Worm (Caenorhabditis elegans) whole organism, late embryonic: ENCODE data around the gene srh-40.

Experiments
- C38D4.7 ChIP-seq: fragments of 200-800 bp; sonication (Bioruptor generic); optimal IDR thresholded peaks from 2 replicates; lab custom pipeline; 2018; ENCODE audit warnings: mild to moderate bottlenecking, missing genetic modification characterization, moderate library complexity, missing compliant biosample characterization
- K02D7.2 ChIP-seq: sonication (generic microtip); optimal IDR thresholded peaks from 2 replicates; lab custom pipeline; 2017; ENCODE audit warnings: mild to moderate bottlenecking, missing genetic modification characterization, missing compliant biosample characterization
- T23F11.4 ChIP-seq: fragments of 200-800 bp; sonication (Bioruptor generic); optimal IDR thresholded peaks from 2 replicates; lab custom pipeline; 2018; ENCODE audit warnings: mild to moderate bottlenecking, missing genetic modification characterization, missing compliant biosample characterization
- ceh-14 ChIP-seq: sonication (generic microtip); optimal IDR thresholded peaks from 2 replicates; lab custom pipeline; 2016; ENCODE audit warnings: missing genotype, missing genetic modification characterization, missing compliant biosample characterization
- ceh-18 ChIP-seq: sonication (generic microtip); optimal IDR thresholded peaks from 2 replicates; lab custom pipeline; 2016; ENCODE audit warnings: missing genetic modification characterization, missing compliant biosample characterization
- ceh-19 ChIP-seq: fragments of 200-800 bp; sonication (Bioruptor generic); optimal IDR thresholded peaks from 2 replicates; lab custom pipeline; 2018; ENCODE audit warnings: mild to moderate bottlenecking, missing genetic modification characterization, missing compliant biosample characterization
- ceh-24 ChIP-seq: sonication (generic microtip); optimal IDR thresholded peaks from 2 replicates; lab custom pipeline; 2016; ENCODE audit warnings: mild to moderate bottlenecking, missing genetic modification characterization, missing compliant biosample characterization
- ceh-30 ChIP-seq: fragments of 150-350 bp; optimal IDR thresholded peaks from 2 replicates; lab custom pipeline; 2014; ENCODE audit warnings: missing biosample characterization, missing genetic modification characterization
- ceh-31 ChIP-seq: sonication (generic microtip); optimal IDR thresholded peaks from 2 replicates; lab custom pipeline; 2016; ENCODE audit warnings: missing genetic modification characterization, missing compliant biosample characterization
- ceh-48 ChIP-seq: sonication (generic microtip); optimal IDR thresholded peaks from 2 replicates; lab custom pipeline; 2016; ENCODE audit warnings: missing genetic modification characterization, inconsistent platforms, missing compliant biosample characterization
- ceh-6 ChIP-seq: fragments of 200-800 bp; sonication (Bioruptor generic); optimal IDR thresholded peaks from 2 replicates; lab custom pipeline; 2018; ENCODE audit warnings: mild to moderate bottlenecking, missing genetic modification characterization, missing compliant biosample characterization
- ceh-9 ChIP-seq: sonication (generic microtip); optimal IDR thresholded peaks from 2 replicates; lab custom pipeline; 2016; ENCODE audit warnings: mild to moderate bottlenecking, missing genetic modification characterization, inconsistent platforms, missing compliant biosample characterization
- dve-1 ChIP-seq: sonication (generic microtip); optimal IDR thresholded peaks from 2 replicates; lab custom pipeline; 2017; ENCODE audit warnings: antibody characterized with exemption, mild to moderate bottlenecking, missing genetic modification characterization, missing compliant biosample characterization
- elt-4 ChIP-seq: sonication (generic microtip); optimal IDR thresholded peaks from 2 replicates; lab custom pipeline; 2016; ENCODE audit warnings: missing genetic modification characterization, missing compliant biosample characterization
- hlh-15 ChIP-seq: sonication (generic microtip); optimal IDR thresholded peaks from 2 replicates; lab custom pipeline; 2016; ENCODE audit warnings: missing genetic modification characterization, missing compliant biosample characterization
- hlh-6 ChIP-seq: sonication (generic microtip); optimal IDR thresholded peaks from 2 replicates; lab custom pipeline; 2016; ENCODE audit warnings: missing genotype, missing genetic modification characterization, missing compliant biosample characterization
- hlh-8 ChIP-seq: sonication (generic microtip); optimal IDR thresholded peaks from 2 replicates; lab custom pipeline; 2016; ENCODE audit warnings: missing genotype, missing genetic modification characterization, missing compliant biosample characterization
- lim-6 ChIP-seq: sonication (generic microtip); optimal IDR thresholded peaks from 2 replicates; lab custom pipeline; 2016; ENCODE audit warnings: missing genetic modification characterization, missing compliant biosample characterization
- lin-11 ChIP-seq: fragments of 200-800 bp; sonication (Bioruptor generic); optimal IDR thresholded peaks from 2 replicates; lab custom pipeline; 2018; ENCODE audit warnings: mild to moderate bottlenecking, missing genetic modification characterization, missing compliant biosample characterization
- nfya-1 ChIP-seq: sonication (generic microtip); optimal IDR thresholded peaks from 2 replicates; lab custom pipeline; 2017; ENCODE audit warnings: missing genetic modification characterization, mild to moderate bottlenecking, missing compliant biosample characterization, antibody characterized with exemption, moderate library complexity
- nhr-11 ChIP-seq: fragments of 150-350 bp; optimal IDR thresholded peaks from 2 replicates; lab custom pipeline; 2014; ENCODE audit warnings: missing biosample characterization, missing genetic modification characterization
- nhr-232 ChIP-seq: sonication (generic microtip); optimal IDR thresholded peaks from 2 replicates; lab custom pipeline; 2016; ENCODE audit warnings: missing genetic modification characterization, missing compliant biosample characterization
- odd-2 ChIP-seq: sonication (generic microtip); optimal IDR thresholded peaks from 2 replicates; lab custom pipeline; 2017; ENCODE audit warnings: antibody characterized with exemption, mild to moderate bottlenecking, missing genetic modification characterization, missing compliant biosample characterization
- pha-4 ChIP-seq: fragments of 150-350 bp; optimal IDR thresholded peaks from 2 replicates; lab custom pipeline; 2018; ENCODE audit warnings: missing biosample characterization, missing genetic modification reagents, missing genetic modification characterization
- pros-1 ChIP-seq: fragments of 150-350 bp; optimal IDR thresholded peaks from 2 replicates; lab custom pipeline; 2014; ENCODE audit warnings: missing biosample characterization, missing genetic modification reagents, missing genetic modification characterization
- rnt-1 ChIP-seq: sonication (generic microtip); optimal IDR thresholded peaks from 2 replicates; lab custom pipeline; 2016; ENCODE audit warnings: missing genetic modification characterization, missing compliant biosample characterization
- tbx-2 ChIP-seq: sonication (generic microtip); optimal IDR thresholded peaks from 2 replicates; lab custom pipeline; 2016; ENCODE audit warnings: missing genetic modification characterization, missing compliant biosample characterization
- tbx-7 ChIP-seq: sonication (generic microtip); optimal IDR thresholded peaks from 2 replicates; lab custom pipeline; 2016; ENCODE audit warnings: missing genotype, missing genetic modification characterization, missing compliant biosample characterization
- unc-42 ChIP-seq: sonication (generic microtip); optimal IDR thresholded peaks from 2 replicates; lab custom pipeline; 2016; ENCODE audit warnings: missing genotype, missing genetic modification characterization, missing compliant biosample characterization
- unc-55 ChIP-seq: sonication (generic microtip); optimal IDR thresholded peaks from 2 replicates; lab custom pipeline; 2017; ENCODE audit warnings: missing biosample characterization, missing genetic modification reagents, missing genetic modification characterization
- unc-86 ChIP-seq: sonication (generic microtip); optimal IDR thresholded peaks from 2 replicates; lab custom pipeline; 2016; ENCODE audit warnings: missing genetic modification characterization, missing compliant biosample characterization
- zip-5 ChIP-seq: sonication (generic microtip); optimal IDR thresholded peaks from 2 replicates; lab custom pipeline; 2016; ENCODE audit warnings: missing genetic modification characterization, missing compliant biosample characterization

srh-40 gene

DNA sequence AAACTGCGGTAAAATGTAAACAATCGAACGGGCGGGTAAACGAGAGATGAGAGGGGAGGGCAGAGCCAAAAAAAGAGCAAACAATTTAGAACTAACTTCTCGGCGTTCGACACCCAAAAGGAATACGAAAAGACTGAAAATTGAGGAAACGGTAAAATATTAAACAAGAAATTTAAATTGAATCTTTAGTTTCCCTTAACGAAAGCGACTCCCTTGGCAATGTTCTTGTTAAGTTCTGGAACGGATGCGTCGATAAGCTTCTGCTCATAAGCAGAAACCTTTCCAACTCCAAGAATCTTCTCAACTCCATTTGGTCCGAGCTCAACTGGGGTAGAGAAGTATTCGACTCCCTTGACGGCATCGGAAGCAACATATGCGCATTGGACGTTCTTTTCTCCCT, 4.0 kb upstream of the srh-40 start:
- TF ChIP-seq K02D7.2 (tag; lab: Kevin White, UChicago) (no peak), ceh-9 (tag; lab: Kevin White, UChicago) (no peak)
- TF ChIP-seq, all 69 proteins: peak for 0

DNA sequence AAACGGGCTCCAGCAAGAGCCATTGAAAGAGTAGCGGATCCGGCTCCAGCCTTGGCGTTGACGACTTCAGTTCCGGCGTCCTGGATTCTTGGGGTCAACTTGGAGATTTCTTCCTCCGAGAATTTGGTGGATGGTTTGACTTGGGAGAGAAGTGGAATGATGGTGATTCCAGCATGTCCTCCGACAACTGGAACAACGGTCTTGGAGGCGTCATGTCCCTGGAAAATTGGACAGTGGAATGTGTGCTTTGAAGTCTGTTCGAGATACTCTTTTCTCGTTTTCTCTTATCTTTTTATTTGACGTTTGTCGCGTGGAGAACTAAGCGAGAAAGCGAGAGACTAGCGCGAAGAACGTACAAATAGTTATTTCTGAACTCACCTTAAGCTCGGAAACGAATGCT, 3.6 kb upstream of the srh-40 start:
- no peak for TF ChIP-seq ceh-19 (GFP tag; lab: Kevin White, UChicago)
- no peak for TF ChIP-seq unc-86
- no peak for TF ChIP-seq rnt-1 (tag; lab: Kevin White, UChicago)
- no peak for TF ChIP-seq pros-1 (tag; lab: Kevin White, UChicago)
- no peak for TF ChIP-seq hlh-6 (tag; lab: Kevin White, UChicago)
- no peak for TF ChIP-seq C38D4.7 (GFP tag; lab: Kevin White, UChicago)
- TF ChIP-seq ceh-6 (GFP tag; lab: Kevin White, UChicago) = no peak
- TF ChIP-seq ceh-48 (tag; lab: Kevin White, UChicago) = no peak
- no peak for TF ChIP-seq ceh-31 (tag; lab: Kevin White, UChicago)
- TF ChIP-seq hlh-15 (tag; lab: Kevin White, UChicago) = no peak
- no peak for TF ChIP-seq hlh-8 (tag; lab: Kevin White, UChicago)
- no peak for TF ChIP-seq zip-5 (tag; lab: Kevin White, UChicago)

DNA sequence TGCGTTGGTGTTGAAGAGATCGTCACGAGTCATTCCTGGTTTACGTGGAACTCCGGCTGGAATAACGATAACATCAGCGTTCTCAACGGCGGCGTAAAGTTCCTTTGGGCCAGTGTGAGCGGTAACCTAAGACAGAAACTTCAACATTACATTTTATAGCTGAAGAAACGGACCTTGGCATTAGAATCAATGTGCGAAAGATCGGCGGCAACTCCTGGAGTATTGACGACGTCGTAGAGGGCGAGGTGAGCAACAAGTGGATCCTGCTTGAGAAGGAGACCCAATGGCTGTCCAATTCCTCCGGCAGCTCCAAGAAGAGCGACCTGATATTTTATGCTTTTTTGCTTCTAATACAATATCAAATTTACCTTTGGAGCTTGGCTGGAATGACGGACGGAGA, 3.0 kb upstream of the srh-40 start:
- TF ChIP-seq ceh-48 (tag; lab: Kevin White, UChicago) (no peak), ceh-18 (tag; lab: Kevin White, UChicago) (no peak), elt-4 (tag; lab: Kevin White, UChicago) (no peak), ceh-6 (GFP tag; lab: Kevin White, UChicago) (no peak), dve-1 (no peak), odd-2 (tag; lab: Kevin White, UChicago) (no peak), zip-5 (tag; lab: Kevin White, UChicago) (no peak), ceh-24 (no peak), hlh-15 (tag; lab: Kevin White, UChicago) (no peak), lin-11 (tag; lab: Kevin White, UChicago) (no peak)
- TF ChIP-seq, all 69 proteins: peak for 0

ce11 chrIII:6608101-6608672, 2.4 kb upstream of the srh-40 start, which contains the start of the genes mdh-2 and F20H11.4:
mdh-2 (minus strand) TSS chrIII:6608106.
F20H11.4 (plus strand) TSS chrIII:6608622.
- peak; percentile 13 for TF ChIP-seq unc-42 (tag; lab: Kevin White, UChicago)
- peak; percentile 33 for TF ChIP-seq tbx-2 (tag; lab: Kevin White, UChicago)
- TF ChIP-seq nhr-11 (tag; lab: Kevin White, UChicago) = no peak
- TF ChIP-seq nfya-1 (tag; lab: Kevin White, UChicago) = peak; percentile 56
- no peak for TF ChIP-seq nhr-232 (tag; lab: Kevin White, UChicago)
- peak; percentile 50 for TF ChIP-seq dve-1
- TF ChIP-seq T23F11.4 = no peak
- TF ChIP-seq ceh-30 (tag; lab: Kevin White, UChicago) = no peak
- TF ChIP-seq ceh-18 (tag; lab: Kevin White, UChicago) = peak; percentile 2
- no peak for TF ChIP-seq lim-6 (tag; lab: Kevin White, UChicago)
- TF ChIP-seq unc-55 (GFP tag; lab: Kevin White, UChicago) = peak; percentile 2

- TF ChIP-seq C38D4.7 (GFP tag; lab: Kevin White, UChicago) = no peak
- no peak for TF ChIP-seq ceh-14 (tag; lab: Kevin White, UChicago)
- no peak for TF ChIP-seq tbx-7 (tag; lab: Kevin White, UChicago)
- TF ChIP-seq ceh-31 (tag; lab: Kevin White, UChicago) = no peak
- TF ChIP-seq hlh-15 (tag; lab: Kevin White, UChicago) = no peak
- TF ChIP-seq pha-4 = no peak
Measured at ce11 chrIII:6612282-6612681, 1.7 kb downstream of the srh-40 start, which contains the start of gene ctsa-4.2. ctsa-4.2 (plus strand) TSS chrIII:6612528.
